Worm (Caenorhabditis elegans): ENCODE measurements around the gene F16H6.3.

DNA sequence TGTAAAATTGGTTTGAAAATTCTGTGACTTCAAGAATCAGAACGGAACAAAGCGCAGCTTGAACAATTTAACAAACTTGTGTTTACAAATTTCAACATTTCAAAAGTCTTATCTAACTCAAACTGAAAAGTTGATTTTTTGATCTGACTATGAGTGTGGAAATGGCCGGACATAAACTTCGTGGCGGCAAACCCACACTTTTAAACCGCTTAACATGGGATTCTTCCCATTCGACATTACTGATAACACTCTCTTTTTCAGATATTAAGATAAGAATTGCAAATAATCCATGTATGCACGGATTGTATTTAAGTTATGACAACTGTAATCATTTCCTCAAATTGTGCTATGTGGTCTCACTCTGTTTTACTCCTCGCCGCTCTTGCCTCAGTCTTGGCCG is 4.0 kb upstream of the F16H6.3 start, which contains the start of gene clec-42:
- TF ChIP-seq lsy-2 (tag; optimal IDR thresholded peaks at IDR 0.05) (no peak), zip-8 (tag; optimal IDR thresholded peaks at IDR 0.05) (no peak), ztf-11 (tag; optimal IDR thresholded peaks at IDR 0.05) (no peak), nhr-12 (tag; optimal IDR thresholded peaks at IDR 0.05) (no peak), nhr-237 (tag; optimal IDR thresholded peaks at IDR 0.05) (no peak), unc-62 (GFP tag; optimal IDR thresholded peaks at IDR 0.05) (no peak), nhr-28 (tag; optimal IDR thresholded peaks at IDR 0.05) (no peak)

All from whole organism, mixed stage, embryonic.